Worm (Caenorhabditis elegans) whole organism, late embryonic: ENCODE measurements around the gene abu-14.

Source experiments
- C38D4.7 ChIP-seq: fragments of 200-800 bp; sonication (Bioruptor generic); optimal IDR thresholded peaks from 2 replicates; lab custom pipeline; 2018; ENCODE audit warnings: mild to moderate bottlenecking, missing genetic modification characterization, moderate library complexity, missing compliant biosample characterization
- F13H6.1 ChIP-seq: sonication (generic microtip); optimal IDR thresholded peaks from 2 replicates; lab custom pipeline; 2016; ENCODE audit warnings: missing genetic modification characterization, missing compliant biosample characterization
- K02D7.2 ChIP-seq: sonication (generic microtip); optimal IDR thresholded peaks from 2 replicates; lab custom pipeline; 2017; ENCODE audit warnings: mild to moderate bottlenecking, missing genetic modification characterization, missing compliant biosample characterization
- T23F11.4 ChIP-seq: fragments of 200-800 bp; sonication (Bioruptor generic); optimal IDR thresholded peaks from 2 replicates; lab custom pipeline; 2018; ENCODE audit warnings: mild to moderate bottlenecking, missing genetic modification characterization, missing compliant biosample characterization
- Y22D7AL.16 ChIP-seq: sonication (generic microtip); optimal IDR thresholded peaks from 2 replicates; lab custom pipeline; 2016; ENCODE audit warnings: missing genetic modification characterization, missing compliant biosample characterization
- ahr-1 ChIP-seq: sonication (generic microtip); optimal IDR thresholded peaks from 2 replicates; lab custom pipeline; 2016; ENCODE audit warnings: missing genetic modification characterization, missing compliant biosample characterization
- ama-1 ChIP-seq: fragments of 150-350 bp; optimal IDR thresholded peaks from 2 replicates; lab custom pipeline; 2014
- ceh-14 ChIP-seq: sonication (generic microtip); optimal IDR thresholded peaks from 2 replicates; lab custom pipeline; 2016; ENCODE audit warnings: missing genotype, missing genetic modification characterization, missing compliant biosample characterization
- ceh-19 ChIP-seq: fragments of 200-800 bp; sonication (Bioruptor generic); optimal IDR thresholded peaks from 2 replicates; lab custom pipeline; 2018; ENCODE audit warnings: mild to moderate bottlenecking, missing genetic modification characterization, missing compliant biosample characterization
- ceh-24 ChIP-seq: sonication (generic microtip); optimal IDR thresholded peaks from 2 replicates; lab custom pipeline; 2016; ENCODE audit warnings: mild to moderate bottlenecking, missing genetic modification characterization, missing compliant biosample characterization
- ceh-30 ChIP-seq: fragments of 150-350 bp; optimal IDR thresholded peaks from 2 replicates; lab custom pipeline; 2014; ENCODE audit warnings: missing biosample characterization, missing genetic modification characterization
- ceh-48 ChIP-seq: sonication (generic microtip); optimal IDR thresholded peaks from 2 replicates; lab custom pipeline; 2016; ENCODE audit warnings: missing genetic modification characterization, inconsistent platforms, missing compliant biosample characterization
- ceh-6 ChIP-seq: fragments of 200-800 bp; sonication (Bioruptor generic); optimal IDR thresholded peaks from 2 replicates; lab custom pipeline; 2018; ENCODE audit warnings: mild to moderate bottlenecking, missing genetic modification characterization, missing compliant biosample characterization
- dve-1 ChIP-seq: sonication (generic microtip); optimal IDR thresholded peaks from 2 replicates; lab custom pipeline; 2017; ENCODE audit warnings: antibody characterized with exemption, mild to moderate bottlenecking, missing genetic modification characterization, missing compliant biosample characterization
- elt-4 ChIP-seq: sonication (generic microtip); optimal IDR thresholded peaks from 2 replicates; lab custom pipeline; 2016; ENCODE audit warnings: missing genetic modification characterization, missing compliant biosample characterization
- ets-4 ChIP-seq: sonication (generic microtip); optimal IDR thresholded peaks from 2 replicates; lab custom pipeline; 2016; ENCODE audit warnings: missing genetic modification characterization, missing compliant biosample characterization
- fkh-10 ChIP-seq: fragments of 150-350 bp; optimal IDR thresholded peaks from 2 replicates; lab custom pipeline; 2014; ENCODE audit warnings: missing biosample characterization, missing genetic modification reagents, missing genetic modification characterization
- fkh-6 ChIP-seq: sonication (generic microtip); optimal IDR thresholded peaks from 2 replicates; lab custom pipeline; 2016; ENCODE audit warnings: missing genetic modification characterization, missing compliant biosample characterization
- hlh-15 ChIP-seq: sonication (generic microtip); optimal IDR thresholded peaks from 2 replicates; lab custom pipeline; 2016; ENCODE audit warnings: missing genetic modification characterization, missing compliant biosample characterization
- hlh-30 ChIP-seq: sonication (generic microtip); optimal IDR thresholded peaks from 2 replicates; lab custom pipeline; 2017; ENCODE audit warnings: antibody characterized with exemption, missing genetic modification characterization, missing compliant biosample characterization; ENCODE audit not compliant: insufficient read depth
- lim-6 ChIP-seq: sonication (generic microtip); optimal IDR thresholded peaks from 2 replicates; lab custom pipeline; 2016; ENCODE audit warnings: missing genetic modification characterization, missing compliant biosample characterization
- madf-2 ChIP-seq: sonication (generic microtip); optimal IDR thresholded peaks from 2 replicates; lab custom pipeline; 2017; ENCODE audit warnings: missing genetic modification characterization, missing compliant biosample characterization
- mec-3 ChIP-seq: sonication (generic microtip); optimal IDR thresholded peaks from 2 replicates; lab custom pipeline; 2016; ENCODE audit warnings: borderline replicate concordance, missing genetic modification characterization, missing compliant biosample characterization
- nhr-232 ChIP-seq: sonication (generic microtip); optimal IDR thresholded peaks from 2 replicates; lab custom pipeline; 2016; ENCODE audit warnings: missing genetic modification characterization, missing compliant biosample characterization
- npax-4 ChIP-seq: sonication (generic microtip); optimal IDR thresholded peaks from 2 replicates; lab custom pipeline; 2016; ENCODE audit warnings: missing genetic modification characterization, missing compliant biosample characterization
- odd-2 ChIP-seq: sonication (generic microtip); optimal IDR thresholded peaks from 2 replicates; lab custom pipeline; 2017; ENCODE audit warnings: antibody characterized with exemption, mild to moderate bottlenecking, missing genetic modification characterization, missing compliant biosample characterization
- ref-2 ChIP-seq: sonication (generic microtip); optimal IDR thresholded peaks from 2 replicates; lab custom pipeline; 2016; ENCODE audit warnings: missing genetic modification characterization, missing compliant biosample characterization
- rnt-1 ChIP-seq: sonication (generic microtip); optimal IDR thresholded peaks from 2 replicates; lab custom pipeline; 2016; ENCODE audit warnings: missing genetic modification characterization, missing compliant biosample characterization
- sdc-2 ChIP-seq: sonication (generic microtip); optimal IDR thresholded peaks from 2 replicates; lab custom pipeline; 2016; ENCODE audit warnings: missing genotype, missing genetic modification characterization, missing compliant biosample characterization
- sox-2 ChIP-seq: fragments of 200-800 bp; sonication (Bioruptor generic); IDR thresholded peaks from 2 replicates; pipeline ENCODE4 v1.3.6; 2022; ENCODE audit warnings: missing genetic modification reagents, missing genetic modification characterization, missing compliant biosample characterization
- sox-4 ChIP-seq: sonication (generic microtip); optimal IDR thresholded peaks from 2 replicates; lab custom pipeline; 2017; ENCODE audit warnings: mild to moderate bottlenecking, missing genetic modification characterization, inconsistent platforms, missing compliant biosample characterization
- tbx-2 ChIP-seq: sonication (generic microtip); optimal IDR thresholded peaks from 2 replicates; lab custom pipeline; 2016; ENCODE audit warnings: missing genetic modification characterization, missing compliant biosample characterization
- ttx-3 ChIP-seq: sonication (generic microtip); optimal IDR thresholded peaks from 2 replicates; lab custom pipeline; 2016; ENCODE audit warnings: missing genetic modification reagents, missing genetic modification characterization, missing compliant biosample characterization
- unc-3 ChIP-seq, 2 experiments: fragments of 200-800 bp in 1 of 2; sonication (Bioruptor generic) in 1 of 2; sonication (generic microtip) in 1 of 2; conservative IDR thresholded peaks in 1 of 2; optimal IDR thresholded peaks in 1 of 2; 2 replicates each; pipeline versions ENCODE4 v1.3.6 to Lab custom; 2016 to 2022; ENCODE audit warnings: missing compliant biosample characterization in 2 of 2, missing genetic modification characterization in 2 of 2, missing genetic modification reagents in 1 of 2
- unc-42 ChIP-seq: sonication (generic microtip); optimal IDR thresholded peaks from 2 replicates; lab custom pipeline; 2016; ENCODE audit warnings: missing genotype, missing genetic modification characterization, missing compliant biosample characterization
- zip-5 ChIP-seq: sonication (generic microtip); optimal IDR thresholded peaks from 2 replicates; lab custom pipeline; 2016; ENCODE audit warnings: missing genetic modification characterization, missing compliant biosample characterization

Gene abu-14

DNA sequence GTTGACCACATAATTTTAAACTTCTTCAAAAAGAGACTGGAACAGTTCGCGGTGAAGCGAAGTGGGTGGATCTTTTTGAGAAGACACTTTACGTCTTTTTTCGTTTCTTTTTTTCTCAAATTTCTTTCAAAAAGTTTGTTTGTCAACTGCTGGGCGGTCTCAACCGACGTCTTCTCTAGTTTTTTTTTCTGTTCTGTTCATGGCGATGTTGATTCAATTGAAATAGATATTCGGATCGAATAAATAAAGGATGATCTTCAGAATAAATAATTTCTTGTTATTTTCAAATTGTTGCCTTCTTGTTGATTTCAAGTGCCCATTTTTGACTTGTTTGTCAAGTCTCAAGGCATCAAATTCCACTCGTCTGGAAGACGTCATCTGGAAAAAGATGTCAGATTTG, 23.4 kb upstream of the abu-14 start, which contains the start of gene T26C5.4:
Gene T26C5.4, minus strand, starts transcription at position 101 of the 400 bp plus-strand sequence.
- no peak for TF ChIP-seq sox-2
- no peak for TF ChIP-seq hlh-15 (tag; lab: Kevin White, UChicago)
- TF ChIP-seq sox-4 (tag; lab: Kevin White, UChicago), result no peak
- TF ChIP-seq T23F11.4 (GFP tag; lab: Kevin White, UChicago), result no peak
- no peak for TF ChIP-seq ref-2 (tag; lab: Kevin White, UChicago)
- no peak for TF ChIP-seq ceh-30 (tag; lab: Kevin White, UChicago)
- no peak for TF ChIP-seq ceh-48 (tag; lab: Kevin White, UChicago)
- no peak for TF ChIP-seq lim-6 (tag; lab: Kevin White, UChicago)
- no peak for TF ChIP-seq K02D7.2
- no peak for TF ChIP-seq sdc-2 (tag; lab: Kevin White, UChicago)
- no peak for TF ChIP-seq ttx-3 (tag; lab: Kevin White, UChicago)
- TF ChIP-seq ceh-6 (GFP tag; lab: Kevin White, UChicago), result no peak
- TF ChIP-seq ahr-1 (tag; lab: Kevin White, UChicago), result no peak
- no peak for TF ChIP-seq Y22D7AL.16 (tag; lab: Kevin White, UChicago)

DNA sequence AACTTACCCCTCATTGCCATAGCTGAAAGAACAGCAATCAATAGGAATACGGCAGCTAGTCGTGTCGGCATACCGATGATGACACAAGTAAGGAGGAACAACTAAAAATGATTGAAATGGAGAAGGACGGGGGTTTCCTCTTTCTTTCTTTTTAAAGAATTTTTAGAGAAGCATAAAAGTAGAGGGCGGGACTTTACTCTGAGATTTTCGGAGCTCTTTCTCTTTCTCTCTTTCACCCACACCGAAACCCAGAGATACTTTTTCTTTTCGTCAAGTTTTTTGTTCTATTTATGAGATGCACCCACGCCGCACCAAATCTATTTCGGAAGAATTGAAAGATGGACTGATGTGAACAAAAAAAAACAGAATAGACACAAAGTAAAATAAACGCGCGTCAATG, 19.6 kb upstream of the abu-14 start, which contains the start of gene T26C5.5:
Gene T26C5.5, minus strand, starts transcription at position 101 of the 400 bp plus-strand sequence.
- TF ChIP-seq dve-1 (tag; lab: Kevin White, UChicago) (no peak), odd-2 (tag; lab: Kevin White, UChicago) (no peak), ama-1 (lab: Kevin White, UChicago) (no peak), ceh-24 (tag; lab: Kevin White, UChicago) (no peak), elt-4 (tag; lab: Kevin White, UChicago) (no peak), npax-4 (tag; lab: Kevin White, UChicago) (no peak), sox-2 (no peak), unc-42 (tag; lab: Kevin White, UChicago) (no peak), ets-4 (tag; lab: Kevin White, UChicago) (no peak), tbx-2 (tag; lab: Kevin White, UChicago) (no peak), zip-5 (tag; lab: Kevin White, UChicago) (no peak), ceh-19 (GFP tag; lab: Kevin White, UChicago) (no peak), fkh-6 (tag; lab: Kevin White, UChicago) (no peak), unc-3 (GFP tag; conservative IDR thresholded peaks at IDR 0.05; lab: Robert Waterston, UW) (no peak), unc-3 (tag; optimal IDR thresholded peaks at IDR 0.05; lab: Kevin White, UChicago) (no peak), fkh-10 (GFP tag; lab: Kevin White, UChicago) (no peak), ceh-14 (tag; lab: Kevin White, UChicago) (no peak)

- TF ChIP-seq mec-3 (tag; lab: Kevin White, UChicago) (no peak), nhr-232 (tag; lab: Kevin White, UChicago) (no peak), hlh-30 (tag; lab: Kevin White, UChicago) (no peak), ama-1 (lab: Kevin White, UChicago) (no peak), ceh-14 (tag; lab: Kevin White, UChicago) (no peak), rnt-1 (tag; lab: Kevin White, UChicago) (no peak)
Observed at ce11 chrII:9242804-9243203, 15.8 kb upstream of the abu-14 start.

ce11 chrII:9241610-9242009, 14.6 kb upstream of the abu-14 start:
- TF ChIP-seq elt-4 (tag; lab: Kevin White, UChicago) (no peak), rnt-1 (tag; lab: Kevin White, UChicago) (no peak), C38D4.7 (GFP tag; lab: Kevin White, UChicago) (no peak), ahr-1 (tag; lab: Kevin White, UChicago) (no peak), madf-2 (tag; lab: Kevin White, UChicago) (no peak), F13H6.1 (tag; lab: Kevin White, UChicago) (no peak), zip-5 (tag; lab: Kevin White, UChicago) (no peak)
